Worm (Caenorhabditis elegans) whole organism, mixed stage, embryonic: ENCODE measurements around the gene ifbp-1.

Experiments used
- M03D4.4 ChIP-seq: sonication (generic microtip); optimal IDR thresholded peaks from 2 replicates; lab custom pipeline; 2017; ENCODE audit warnings: mild to moderate bottlenecking, missing genetic modification characterization, missing compliant biosample characterization
- bed-3 ChIP-seq: fragments of 200-800 bp; sonication (Bioruptor generic); optimal IDR thresholded peaks from 3 replicates; lab custom pipeline; 2018; ENCODE audit warnings: mild to moderate bottlenecking, missing genetic modification characterization, moderate library complexity, missing compliant biosample characterization
- blmp-1 ChIP-seq: fragments of 150-350 bp; optimal IDR thresholded peaks from 2 replicates; lab custom pipeline; 2014; ENCODE audit warnings: missing biosample characterization, missing genetic modification characterization
- ceh-39 ChIP-seq: fragments of 150-350 bp; optimal IDR thresholded peaks from 2 replicates; lab custom pipeline; 2014; ENCODE audit warnings: missing biosample characterization, missing genetic modification characterization
- ceh-43 ChIP-seq: fragments of 200-800 bp; sonication (Bioruptor generic); optimal IDR thresholded peaks from 2 replicates; lab custom pipeline; 2018; ENCODE audit warnings: mild to moderate bottlenecking, missing genetic modification characterization, moderate library complexity, missing compliant biosample characterization
- ceh-83 ChIP-seq: fragments of 200-800 bp; sonication (Bioruptor generic); optimal IDR thresholded peaks from 2 replicates; lab custom pipeline; 2018; ENCODE audit warnings: mild to moderate bottlenecking, missing genetic modification characterization, missing compliant biosample characterization
- ces-1 ChIP-seq: fragments of 150-350 bp; optimal IDR thresholded peaks from 2 replicates; lab custom pipeline; 2014; ENCODE audit warnings: missing biosample characterization, missing genetic modification reagents, missing genetic modification characterization
- cnd-1 ChIP-seq: fragments of 200-800 bp; sonication (Bioruptor generic); optimal IDR thresholded peaks from 2 replicates; lab custom pipeline; 2018; ENCODE audit warnings: mild to moderate bottlenecking, missing genetic modification characterization, missing compliant biosample characterization
- drap-1 ChIP-seq: fragments of 200-800 bp; sonication (Bioruptor generic); optimal IDR thresholded peaks from 3 replicates; lab custom pipeline; 2018; ENCODE audit warnings: mild to moderate bottlenecking, missing genetic modification characterization, missing compliant biosample characterization
- elt-1 ChIP-seq: sonication (generic microtip); optimal IDR thresholded peaks from 2 replicates; lab custom pipeline; 2017; ENCODE audit warnings: missing genetic modification characterization, mild to moderate bottlenecking, missing compliant biosample characterization, antibody characterized with exemption, moderate library complexity, borderline replicate concordance; ENCODE audit not compliant: insufficient read depth
- elt-3 ChIP-seq: fragments of 150-350 bp; optimal IDR thresholded peaks from 2 replicates; lab custom pipeline; 2014; ENCODE audit warnings: missing biosample characterization, missing genetic modification characterization
- ham-2 ChIP-seq: fragments of 200-800 bp; sonication (Bioruptor generic); optimal IDR thresholded peaks from 2 replicates; lab custom pipeline; 2018; ENCODE audit warnings: mild to moderate bottlenecking, missing genetic modification characterization, missing compliant biosample characterization
- hlh-1 ChIP-seq: fragments of 150-350 bp; optimal IDR thresholded peaks from 2 replicates; lab custom pipeline; 2014; ENCODE audit warnings: missing biosample characterization, missing genetic modification reagents, missing genetic modification characterization
- lin-13 ChIP-seq: fragments of 150-350 bp; optimal IDR thresholded peaks from 2 replicates; lab custom pipeline; 2014; ENCODE audit warnings: missing biosample characterization, missing genetic modification characterization
- lin-32 ChIP-seq: fragments of 200-800 bp; sonication (Bioruptor generic); optimal IDR thresholded peaks from 2 replicates; lab custom pipeline; 2018; ENCODE audit warnings: mild to moderate bottlenecking, missing genetic modification characterization, missing compliant biosample characterization
- lsy-2 ChIP-seq: fragments of 150-350 bp; optimal IDR thresholded peaks from 2 replicates; lab custom pipeline; 2014; ENCODE audit warnings: missing biosample characterization, missing genetic modification characterization
- mab-5 ChIP-seq: fragments of 150-350 bp; optimal IDR thresholded peaks from 2 replicates; lab custom pipeline; 2014; ENCODE audit warnings: missing biosample characterization, missing genetic modification characterization
- mep-1 ChIP-seq: fragments of 150-350 bp; optimal IDR thresholded peaks from 2 replicates; lab custom pipeline; 2017; ENCODE audit warnings: missing biosample characterization, missing genetic modification reagents, missing genetic modification characterization, inconsistent platforms
- mls-2 ChIP-seq: sonication (generic microtip); optimal IDR thresholded peaks from 2 replicates; lab custom pipeline; 2016; ENCODE audit warnings: mild to moderate bottlenecking, missing genetic modification characterization, moderate library complexity, missing compliant biosample characterization
- nhr-12 ChIP-seq: fragments of 150-350 bp; optimal IDR thresholded peaks from 2 replicates; lab custom pipeline; 2014; ENCODE audit warnings: missing biosample characterization, missing genetic modification characterization
- nhr-237 ChIP-seq: fragments of 150-350 bp; optimal IDR thresholded peaks from 2 replicates; lab custom pipeline; 2014; ENCODE audit warnings: missing biosample characterization, missing genetic modification characterization
- nhr-28 ChIP-seq: fragments of 150-350 bp; optimal IDR thresholded peaks from 2 replicates; lab custom pipeline; 2014; ENCODE audit warnings: missing biosample characterization, missing genetic modification characterization
- nhr-76 ChIP-seq: sonication (generic microtip); optimal IDR thresholded peaks from 2 replicates; lab custom pipeline; 2017; ENCODE audit warnings: missing biosample characterization, missing genetic modification characterization
- pha-4 ChIP-seq: fragments of 150-350 bp; optimal IDR thresholded peaks from 2 replicates; lab custom pipeline; 2018; ENCODE audit warnings: missing biosample characterization, missing genetic modification reagents, missing genetic modification characterization
- sem-2 ChIP-seq: fragments of 200-800 bp; sonication (Bioruptor generic); optimal IDR thresholded peaks from 2 replicates; lab custom pipeline; 2018; ENCODE audit warnings: mild to moderate bottlenecking, missing genetic modification characterization, missing compliant biosample characterization
- sptf-1 ChIP-seq: sonication (generic microtip); optimal IDR thresholded peaks from 2 replicates; lab custom pipeline; 2017; ENCODE audit warnings: mild to moderate bottlenecking, missing genetic modification characterization, moderate library complexity, missing compliant biosample characterization
- unc-120 ChIP-seq: sonication (generic microtip); optimal IDR thresholded peaks from 2 replicates; lab custom pipeline; 2017; ENCODE audit warnings: missing genetic modification characterization, missing compliant biosample characterization; ENCODE audit not compliant: poor library complexity, severe bottlenecking
- unc-39 ChIP-seq: fragments of 150-350 bp; optimal IDR thresholded peaks from 2 replicates; lab custom pipeline; 2014; ENCODE audit warnings: missing biosample characterization, missing genetic modification characterization
- unc-62 ChIP-seq: fragments of 150-350 bp; optimal IDR thresholded peaks from 2 replicates; lab custom pipeline; 2014; ENCODE audit warnings: missing biosample characterization, missing genetic modification reagents, missing genetic modification characterization
- ztf-11 ChIP-seq: fragments of 150-350 bp; optimal IDR thresholded peaks from 2 replicates; lab custom pipeline; 2014; ENCODE audit warnings: missing biosample characterization, missing genetic modification characterization

Gene ifbp-1

DNA sequence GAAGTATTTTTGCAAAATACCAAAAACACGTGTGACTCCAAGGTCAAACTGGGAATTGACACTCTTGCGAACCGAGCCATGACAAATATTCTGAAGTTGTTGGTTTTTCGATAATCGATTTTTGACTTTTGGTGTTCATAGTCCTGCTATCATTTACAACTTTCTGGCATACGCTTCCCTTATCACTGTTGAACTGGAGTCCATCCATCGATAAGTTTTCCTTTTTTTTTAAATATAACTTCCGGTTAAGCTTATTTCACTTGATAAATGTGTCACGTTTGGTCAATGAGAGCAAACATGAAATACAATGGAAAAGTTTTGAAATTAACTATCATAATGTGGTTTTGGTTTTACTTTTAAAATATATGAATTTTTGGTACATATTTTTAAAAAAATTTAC lies 41.6 kb upstream of the ifbp-1 start:
- TF ChIP-seq nhr-12 (tag; lab: Kevin White, UChicago) (no peak), blmp-1 (tag; lab: Kevin White, UChicago) (no peak), lin-32 (GFP tag; lab: Kevin White, UChicago) (no peak), ceh-43 (GFP tag; lab: Kevin White, UChicago) (no peak), unc-62 (GFP tag; lab: Kevin White, UChicago) (no peak), mab-5 (tag; lab: Kevin White, UChicago) (no peak), mls-2 (tag; lab: Kevin White, UChicago) (no peak), mep-1 (tag; lab: Kevin White, UChicago) (no peak), sem-2 (GFP tag; lab: Kevin White, UChicago) (no peak), lsy-2 (no peak), bed-3 (GFP tag; lab: Kevin White, UChicago) (no peak), ceh-83 (no peak), unc-120 (tag; lab: Kevin White, UChicago) (no peak), elt-3 (no peak), nhr-28 (no peak), ceh-39 (no peak), M03D4.4 (no peak), hlh-1 (tag; lab: Kevin White, UChicago) (no peak), ces-1 (GFP tag; lab: Kevin White, UChicago) (no peak), nhr-237 (tag; lab: Kevin White, UChicago) (no peak)
- TF ChIP-seq, all 35 proteins: peak for 0

DNA sequence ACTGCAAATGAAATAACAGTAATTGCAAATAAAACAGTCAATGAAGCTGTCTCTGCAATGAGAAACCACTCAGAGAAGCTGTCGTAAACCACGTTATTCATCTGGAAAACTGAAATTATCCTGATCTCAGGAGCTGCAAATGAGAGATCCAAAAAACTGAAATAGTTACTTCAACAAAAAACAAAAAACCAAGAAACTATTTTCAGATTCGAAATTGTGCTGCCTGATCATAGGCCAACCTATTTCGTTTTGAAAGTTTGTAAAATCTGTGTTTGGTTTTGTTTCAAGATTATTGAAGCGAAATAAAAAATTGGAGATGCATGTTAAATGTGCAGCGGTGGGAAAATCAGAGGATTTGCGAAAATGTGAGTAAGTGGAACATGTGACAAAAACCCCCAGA lies 40.6 kb upstream of the ifbp-1 start, which contains the start of gene srv-8:
srv-8 (minus strand) TSS at position 101 of the 400 bp plus-strand sequence.
- TF ChIP-seq hlh-1 (tag; lab: Kevin White, UChicago) = no peak
- TF ChIP-seq ztf-11 (tag; lab: Kevin White, UChicago) = no peak
- no peak for TF ChIP-seq elt-3
- no peak for TF ChIP-seq unc-62 (GFP tag; lab: Kevin White, UChicago)
- TF ChIP-seq cnd-1 (tag; lab: Kevin White, UChicago) = no peak
- TF ChIP-seq ces-1 (GFP tag; lab: Kevin White, UChicago) = no peak
- TF ChIP-seq mep-1 (tag; lab: Kevin White, UChicago) = no peak
- TF ChIP-seq unc-39 (tag; lab: Kevin White, UChicago) = no peak
- no peak for TF ChIP-seq mls-2 (tag; lab: Kevin White, UChicago)
- no peak for TF ChIP-seq sptf-1 (tag; lab: Kevin White, UChicago)
- no peak for TF ChIP-seq lin-13

DNA sequence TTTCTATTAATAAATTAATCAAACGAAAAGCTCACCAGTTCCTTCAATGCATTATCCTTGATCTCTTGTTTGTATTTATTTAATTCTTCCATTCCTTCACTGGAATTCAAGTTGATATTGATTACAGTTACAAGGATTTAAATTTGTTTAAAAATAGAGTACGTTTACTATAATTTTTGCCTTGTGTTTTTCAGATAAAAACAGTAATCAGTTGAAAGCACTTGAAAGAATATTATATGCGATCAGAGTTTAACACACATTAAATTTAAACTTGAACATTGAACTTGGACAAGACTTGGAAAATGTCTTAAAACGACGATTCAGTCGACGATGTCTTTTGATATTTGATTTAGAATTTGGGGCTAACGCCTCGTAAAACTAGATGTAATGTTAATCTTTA lies 37.5 kb upstream of the ifbp-1 start, which contains the start of gene F53F1.6:
F53F1.6 (minus strand) TSS at position 101 of the 400 bp plus-strand sequence.
- TF ChIP-seq nhr-76 (tag; lab: Kevin White, UChicago) = no peak
- TF ChIP-seq ceh-43 (GFP tag; lab: Kevin White, UChicago) = no peak
- TF ChIP-seq mls-2 (tag; lab: Kevin White, UChicago) = no peak

DNA sequence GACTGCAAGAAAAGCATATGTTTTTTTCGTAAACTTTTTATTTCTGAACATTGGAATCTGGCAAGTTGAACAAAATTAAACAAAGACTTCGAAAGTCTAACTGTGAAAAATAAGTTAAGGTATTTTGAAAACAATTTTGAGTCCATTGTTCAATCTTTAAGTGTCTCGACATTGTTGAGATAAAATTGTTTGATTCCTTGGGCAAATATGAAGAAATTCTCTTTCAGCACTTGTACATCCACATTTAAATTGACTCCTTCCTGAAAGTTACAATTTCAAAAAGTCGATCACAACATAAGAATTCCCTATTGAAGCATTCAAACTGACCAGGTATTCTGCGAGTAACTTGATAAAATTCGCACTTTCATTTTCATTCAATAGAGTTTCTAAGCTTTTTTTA lies 36.0 kb upstream of the ifbp-1 start:
- TF ChIP-seq sptf-1 (tag; lab: Kevin White, UChicago) (no peak), unc-39 (tag; lab: Kevin White, UChicago) (no peak)
- TF ChIP-seq, all 35 proteins: peak for 0

DNA sequence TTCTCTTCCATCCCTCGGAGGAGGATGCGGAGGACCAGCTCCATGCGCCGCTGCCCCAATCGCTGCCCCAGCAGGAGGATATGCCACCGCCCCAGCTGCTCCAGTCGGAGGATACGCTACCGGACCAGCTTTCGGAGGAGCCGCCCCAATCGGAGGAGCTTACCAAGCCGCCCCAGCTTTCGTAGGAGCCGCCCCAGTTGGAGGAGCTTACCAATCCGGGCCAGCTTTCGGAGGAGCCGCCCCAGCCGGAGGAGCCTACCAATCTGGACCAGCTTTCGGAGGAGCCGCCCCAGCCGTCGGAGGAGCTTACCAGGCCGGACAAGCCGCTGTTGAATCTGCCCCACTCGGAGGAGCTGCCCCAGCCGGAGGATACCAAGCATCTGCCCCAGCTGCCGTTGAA lies 35.4 kb upstream of the ifbp-1 start:
- TF ChIP-seq ceh-83 (peak; percentile 31), ceh-43 (GFP tag; lab: Kevin White, UChicago) (peak; percentile 6), pha-4 (tag; lab: Kevin White, UChicago) (no peak)

DNA sequence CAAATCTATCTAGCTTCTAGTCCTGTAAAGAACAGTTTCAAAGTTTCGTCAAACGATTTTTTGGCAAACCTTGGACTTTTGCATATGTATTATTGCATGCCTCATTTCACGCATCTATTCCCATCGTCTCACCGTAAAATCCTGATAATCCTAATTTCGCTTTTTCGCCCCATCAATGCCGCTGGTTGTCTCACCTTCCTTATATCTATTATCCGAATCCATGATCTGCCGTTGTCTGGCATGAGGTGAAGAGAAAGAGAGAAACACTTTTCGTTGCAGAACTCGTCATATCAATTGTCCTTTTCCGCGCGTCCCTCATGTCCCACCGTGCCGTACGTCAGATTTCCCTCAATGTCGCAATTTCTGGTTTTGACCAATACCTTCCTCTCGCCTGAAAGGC lies 34.5 kb upstream of the ifbp-1 start, which contains the start of gene cut-2:
cut-2 (plus strand) TSS at position 365 of the 400 bp plus-strand sequence.
- TF ChIP-seq hlh-1 (tag; lab: Kevin White, UChicago) = no peak
- no peak for TF ChIP-seq ceh-39
- TF ChIP-seq elt-1 = peak; percentile 71
- TF ChIP-seq blmp-1 (tag; lab: Kevin White, UChicago) = peak; percentile 41

DNA sequence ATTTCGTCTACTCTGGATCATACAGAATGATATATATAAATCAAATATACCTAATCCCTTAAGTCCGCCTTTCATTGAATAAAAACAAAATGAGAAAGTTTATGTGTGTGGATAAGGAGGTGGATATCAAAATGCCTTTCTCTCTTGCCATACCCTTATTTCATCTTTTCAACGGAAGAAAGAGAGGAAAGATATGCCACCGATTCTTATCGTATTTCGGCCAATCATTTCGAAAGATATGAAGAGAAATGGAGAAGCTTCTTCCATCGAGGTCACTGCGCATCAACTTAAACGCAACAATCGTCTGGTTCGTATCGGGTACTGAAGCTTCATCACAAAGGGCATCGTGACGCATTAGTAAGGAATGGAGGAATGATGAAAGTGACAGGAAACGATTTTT lies 33.2 kb upstream of the ifbp-1 start:
- no peak for TF ChIP-seq drap-1
- no peak for TF ChIP-seq ham-2 (GFP tag; lab: Kevin White, UChicago)
- no peak for TF ChIP-seq nhr-28
- peak; percentile 57 for TF ChIP-seq blmp-1 (tag; lab: Kevin White, UChicago)
- TF ChIP-seq elt-1 = peak; percentile 82
- peak; percentile 46 for TF ChIP-seq elt-3
